Fruit fly (Drosophila melanogaster): ENCODE data around the gene Shc.

- no peak for TF ChIP-seq CG8478 (optimal IDR thresholded peaks at IDR 0.05)
- TF ChIP-seq CTCF (optimal IDR thresholded peaks at IDR 0.05) = peak; percentile 11 to 47
Observed at dm6 chr3L:9476829-9477228, 50.0 kb downstream of the Shc start, which contains the start of the genes Uch-L5 and Jarid2.
